In genomic region chr2L:7158798-7159197, dm6 we compare ENCODE assay signal across 2 fruit fly cellular contexts.
TF ChIP-seq lines count a peak whose summit lies in the region.

No protein-coding gene starts in this region.

- TF ChIP-seq CTCF in whole organism, embryonic (GFP tag; optimal IDR thresholded peaks at IDR 0.05; lab: Kevin White, UChicago), result no peak

TF ChIP-seq in whole organism, embryonic, 481 proteins besides CTCF, POLR2A, EP300 and RAD21 (continues in another document):
- TF ChIP-seq Blimp-1 (GFP tag; optimal IDR thresholded peaks at IDR 0.05; lab: Kevin White, UChicago) (peak; percentile 57), CG18476 (GFP tag; optimal IDR thresholded peaks at IDR 0.05; lab: Kevin White, UChicago) (no peak), CG17568 (GFP tag; optimal IDR thresholded peaks at IDR 0.05; lab: Kevin White, UChicago) (no peak), Fer1 (GFP tag; optimal IDR thresholded peaks at IDR 0.05; lab: Kevin White, UChicago) (no peak), Hr39 (optimal IDR thresholded peaks at IDR 0.05; lab: Kevin White, UChicago) (no peak), hkb (optimal IDR thresholded peaks at IDR 0.05; lab: Kevin White, UChicago) (no peak), hkb (GFP tag; IDR thresholded peaks at IDR 0.05; lab: Robert Waterston, UW) (peak; percentile 22; the same call in 1 of the 2 replicates), CG31388 (GFP tag; optimal IDR thresholded peaks at IDR 0.05; lab: Kevin White, UChicago) (no peak), CG6813 (GFP tag; optimal IDR thresholded peaks at IDR 0.05; lab: Kevin White, UChicago) (peak; percentile 5), CG9932 (GFP tag; IDR thresholded peaks at IDR 0.05; lab: Robert Waterston, UW) (no peak), tap (tag; optimal IDR thresholded peaks at IDR 0.05; lab: Kevin White, UChicago) (peak; percentile 37), onecut (GFP tag; IDR thresholded peaks at IDR 0.05; lab: Robert Waterston, UW) (peak; percentile 64), Atf3 (GFP tag; optimal IDR thresholded peaks at IDR 0.05; lab: Kevin White, UChicago) (no peak), CG5953 (GFP tag; IDR thresholded peaks at IDR 0.05; lab: Robert Waterston, UW) (0 out of 2 replicates have a peak, but pooled peaks have one; percentile 25), Lim3 (GFP tag; IDR thresholded peaks at IDR 0.05; lab: Robert Waterston, UW) (no peak), CG3847 (GFP tag; IDR thresholded peaks at IDR 0.05; lab: Robert Waterston, UW) (no peak), B-H1 (GFP tag; IDR thresholded peaks at IDR 0.05; lab: Robert Waterston, UW) (no peak), Vsx1 (GFP tag; optimal IDR thresholded peaks at IDR 0.05; lab: Kevin White, UChicago) (no peak), Side (GFP tag; optimal IDR thresholded peaks at IDR 0.05; lab: Kevin White, UChicago) (peak; percentile 10), yki (optimal IDR thresholded peaks at IDR 0.05; lab: Kevin White, UChicago) (no peak), gsb-n (tag; optimal IDR thresholded peaks at IDR 0.05; lab: Kevin White, UChicago) (peak; percentile 38), jumu (GFP tag; optimal IDR thresholded peaks at IDR 0.05; lab: Kevin White, UChicago) (peak; percentile 14), BtbVII (GFP tag; optimal IDR thresholded peaks at IDR 0.05; lab: Kevin White, UChicago) (no peak), CG11247 (GFP tag; IDR thresholded peaks at IDR 0.05; lab: Robert Waterston, UW) (no peak), gsb (GFP tag; IDR thresholded peaks at IDR 0.05; lab: Robert Waterston, UW) (no peak), ind (GFP tag; optimal IDR thresholded peaks at IDR 0.05; lab: Kevin White, UChicago) (no peak), D19A (tag; optimal IDR thresholded peaks at IDR 0.05; lab: Kevin White, UChicago) (peak; percentile 27), PHDP (tag; optimal IDR thresholded peaks at IDR 0.05; lab: Kevin White, UChicago) (no peak), Hr78 (GFP tag; optimal IDR thresholded peaks at IDR 0.05; lab: Kevin White, UChicago) (peak in 1 of 2 experiments; percentile 13), CG4328 (GFP tag; optimal IDR thresholded peaks at IDR 0.05; lab: Kevin White, UChicago) (no peak), HHEX (GFP tag; optimal IDR thresholded peaks at IDR 0.05; lab: Kevin White, UChicago) (peak; percentile 2), hb (GFP tag; IDR thresholded peaks at IDR 0.05; lab: Robert Waterston, UW; ENCODE audit: partially characterized antibody) (no peak), CG8944 (GFP tag; optimal IDR thresholded peaks at IDR 0.05; lab: Kevin White, UChicago) (no peak), B-H2 (GFP tag; optimal IDR thresholded peaks at IDR 0.05; lab: Kevin White, UChicago) (no peak), Sox100B (GFP tag; optimal IDR thresholded peaks at IDR 0.05; lab: Kevin White, UChicago) (peak; percentile 26), otp (GFP tag; IDR thresholded peaks at IDR 0.05; lab: Robert Waterston, UW) (peak; percentile 42; the same call in 1 of the 3 replicates), kay (GFP tag; optimal IDR thresholded peaks at IDR 0.05; lab: Kevin White, UChicago) (no peak), wek (GFP tag; optimal IDR thresholded peaks at IDR 0.05; lab: Kevin White, UChicago) (peak; percentile 33), sima (GFP tag; optimal IDR thresholded peaks at IDR 0.05; lab: Kevin White, UChicago) (no peak), Chrac-16 (GFP tag; optimal IDR thresholded peaks at IDR 0.05; lab: Kevin White, UChicago) (no peak), bsh (GFP tag; optimal IDR thresholded peaks at IDR 0.05; lab: Kevin White, UChicago) (peak in 1 of 2 experiments; percentile 82), fd64A (GFP tag; optimal IDR thresholded peaks at IDR 0.05; lab: Kevin White, UChicago) (peak; percentile 7), CG17186 (GFP tag; optimal IDR thresholded peaks at IDR 0.05; lab: Kevin White, UChicago) (no peak), Jarid2 (GFP tag; optimal IDR thresholded peaks at IDR 0.05; lab: Kevin White, UChicago) (peak; percentile 20), pnt (GFP tag; optimal IDR thresholded peaks at IDR 0.05; lab: Kevin White, UChicago) (peak; percentile 12), maf-S (GFP tag; optimal IDR thresholded peaks at IDR 0.05; lab: Kevin White, UChicago) (no peak), mirr (GFP tag; optimal IDR thresholded peaks at IDR 0.05; lab: Kevin White, UChicago) (no peak)

TF ChIP-seq in whole organism, prepupa, 60 proteins besides CTCF, POLR2A, EP300 and RAD21:
- TF ChIP-seq CG6163 (GFP tag; IDR thresholded peaks at IDR 0.05; lab: Robert Waterston, UW), result no peak
- peak; percentile 60 for TF ChIP-seq fkh (GFP tag; optimal IDR thresholded peaks at IDR 0.05; lab: Kevin White, UChicago)

Comparison
In these comparisons a context has a peak if more than half of its experiments do, and no peak if none do; other contexts are left out.
1. Of the 7 proteins assayed by ChIP-seq in both whole organism, embryonic and whole organism, prepupa: peak only in whole organism, embryonic: Blimp-1 and Sox102F; only in whole organism, prepupa: none; in both: none; in neither: 5.